Worm (Caenorhabditis elegans) whole organism, dauer: ENCODE data around the gene unc-76.
"Not testable (repeated sequence)": the region's sequence is repeated elsewhere in the genome, so short reads cannot be mapped to it uniquely, and the experiment has no call there.

ENCODE experiments used
- unc-62 ChIP-seq: sonication (generic microtip); optimal IDR thresholded peaks from 2 replicates; lab custom pipeline; 2017; ENCODE audit warnings: missing biosample characterization, missing genetic modification reagents, missing genetic modification characterization

The unc-76 gene

DNA sequence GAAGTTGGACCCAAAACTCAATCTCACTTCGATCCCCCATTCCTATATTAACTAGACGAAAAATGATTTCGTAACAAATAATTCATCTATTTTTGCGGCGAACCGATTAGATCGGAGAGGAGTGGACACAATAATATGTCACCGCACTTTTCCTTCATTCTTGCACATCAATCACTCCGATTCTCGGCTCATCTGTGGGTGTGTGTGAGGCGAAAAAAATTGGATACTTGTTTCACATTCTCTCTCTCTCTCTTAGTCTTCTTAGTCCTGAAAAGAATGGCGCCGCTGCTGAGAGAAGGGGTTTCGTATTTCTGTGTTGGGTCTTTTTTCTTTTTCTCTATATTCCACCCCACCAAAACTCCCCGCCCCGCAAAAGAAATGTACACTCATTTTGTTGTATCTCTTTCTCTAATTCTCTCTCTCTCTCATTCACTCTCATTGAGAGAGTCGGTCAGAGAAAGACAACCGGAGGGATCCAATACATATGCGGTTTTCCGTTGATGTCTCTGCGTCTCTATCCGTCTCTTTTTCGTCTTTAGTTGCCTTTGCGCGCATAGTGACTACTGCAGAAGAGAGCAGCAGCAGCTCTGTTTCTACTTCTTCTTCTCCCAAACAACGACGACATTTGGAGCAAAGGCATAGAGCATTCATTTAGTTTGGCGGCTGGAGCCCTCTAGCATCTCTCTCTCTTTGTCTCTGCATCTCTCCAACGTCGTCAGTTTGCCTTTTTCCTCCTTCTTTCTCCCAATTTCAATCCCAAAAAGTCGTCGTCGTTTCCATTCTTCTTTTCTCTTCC is at the start of gene unc-76:
Gene unc-76 (plus strand): TSS at position 746 of the 796 bp plus-strand sequence.
- TF ChIP-seq unc-62 (GFP tag; lab: Kevin White, UChicago): no peak

DNA sequence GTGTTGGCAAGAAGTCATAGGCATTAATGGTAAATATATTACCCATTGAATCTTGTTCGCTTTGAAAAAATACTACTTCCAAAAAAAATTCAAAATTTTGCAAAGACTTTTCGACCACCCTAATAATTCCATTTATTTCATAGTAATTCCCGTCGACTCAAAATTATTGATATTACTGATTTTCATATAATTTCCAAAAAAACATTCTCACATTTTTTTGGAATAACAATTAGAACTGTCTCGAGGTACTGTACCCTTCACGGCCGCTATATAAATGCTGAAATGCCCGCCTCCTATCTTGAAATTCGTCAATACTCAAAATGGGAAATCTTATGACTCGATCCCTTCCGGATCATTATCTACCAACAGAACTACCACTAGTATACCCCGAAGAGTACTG is 48.0 kb upstream of the unc-76 start, which contains the start of gene F14H8.4:
Gene F14H8.4 (plus strand): TSS at position 301 of the 400 bp plus-strand sequence.
- TF ChIP-seq unc-62 (GFP tag; lab: Kevin White, UChicago): no peak

- TF ChIP-seq unc-62 (GFP tag; lab: Kevin White, UChicago): no peak
Observed at ce11 chrV:15028896-15029519, 42.6 kb upstream of the unc-76 start, which contains the start of gene F14H8.8. F14H8.8 (plus strand) TSS chrV:15029469.

DNA sequence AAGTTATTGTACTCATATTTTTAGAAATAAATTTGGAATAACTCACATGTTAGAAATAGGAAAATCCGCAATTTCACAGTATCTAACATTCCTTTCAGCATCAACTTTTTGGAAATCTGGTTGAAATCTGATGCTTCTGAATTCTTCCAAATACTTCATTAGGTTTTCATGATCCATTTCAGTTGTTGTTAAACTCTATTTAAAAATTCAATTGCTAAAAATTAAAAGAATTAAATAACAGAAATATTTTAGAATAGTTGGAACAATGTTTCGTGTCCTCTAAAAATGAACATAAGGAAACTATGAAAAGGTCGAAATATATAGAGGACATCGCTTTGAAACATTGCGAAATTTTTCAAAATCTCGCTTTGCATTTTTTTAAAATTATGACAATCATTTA is 40.2 kb upstream of the unc-76 start, which contains the start of gene cng-1:
Gene cng-1 (minus strand): TSS at position 101 of the 400 bp plus-strand sequence.
- not testable (repeated sequence) for TF ChIP-seq unc-62 (GFP tag; lab: Kevin White, UChicago)

ce11 chrV:15036769-15037168 is 34.8 kb upstream of the unc-76 start, which contains the start of gene melo-3:
melo-3 (minus strand) TSS chrV:15036869.
- TF ChIP-seq unc-62 (GFP tag; lab: Kevin White, UChicago): not testable (repeated sequence)

- TF ChIP-seq unc-62 (GFP tag; lab: Kevin White, UChicago): no peak
Observed at ce11 chrV:15048107-15048506, 23.5 kb upstream of the unc-76 start, which contains the start of gene sdc-3. sdc-3 (minus strand) TSS chrV:15048207.

DNA sequence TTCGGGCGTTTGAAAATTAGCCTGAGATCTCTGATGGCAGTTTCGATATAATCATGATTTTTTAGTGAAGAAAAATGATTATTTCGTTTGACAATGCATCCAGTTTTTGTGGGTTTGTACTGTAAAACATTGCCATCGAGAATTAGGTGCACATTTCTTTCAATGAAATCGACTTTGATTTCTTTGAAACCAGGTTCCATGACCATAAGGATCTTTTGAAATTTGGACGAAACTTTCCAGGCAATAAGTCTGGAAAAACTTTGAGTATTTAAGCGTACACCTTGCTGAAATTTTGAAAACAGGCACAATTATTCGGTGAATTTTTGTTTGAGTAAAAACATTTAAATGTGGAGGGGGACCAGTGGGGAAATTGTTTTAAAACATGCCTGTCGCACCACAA is 19.8 kb upstream of the unc-76 start:
- TF ChIP-seq unc-62 (GFP tag; lab: Kevin White, UChicago): no peak

- TF ChIP-seq unc-62 (GFP tag; lab: Kevin White, UChicago): no peak
Observed at ce11 chrV:15052368-15052767, 19.2 kb upstream of the unc-76 start, which contains the start of the genes fbxa-82 and C25D7.5. fbxa-82 (minus strand) TSS chrV:15052530. C25D7.5 (plus strand) TSS chrV:15052650.

DNA sequence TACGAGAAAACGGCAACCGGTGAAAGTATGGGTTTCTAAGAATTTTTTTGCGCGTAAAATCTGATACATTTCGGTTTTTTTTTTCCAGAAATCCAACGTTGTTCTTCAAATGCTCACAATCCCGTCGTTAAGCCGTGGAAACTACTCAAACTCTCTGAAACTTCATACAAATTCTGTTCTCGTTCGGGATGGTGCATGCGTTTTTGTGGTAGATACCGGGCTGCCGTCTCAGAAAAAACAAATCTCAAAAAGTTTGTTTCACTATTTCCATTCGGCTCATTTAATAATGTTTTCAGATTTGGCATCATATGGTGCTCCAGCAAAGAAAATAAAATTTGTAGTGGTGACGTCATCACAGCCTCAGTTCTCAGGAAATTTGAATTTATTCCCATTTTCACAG is 16.8 kb upstream of the unc-76 start:
- no peak for TF ChIP-seq unc-62 (GFP tag; lab: Kevin White, UChicago)

DNA sequence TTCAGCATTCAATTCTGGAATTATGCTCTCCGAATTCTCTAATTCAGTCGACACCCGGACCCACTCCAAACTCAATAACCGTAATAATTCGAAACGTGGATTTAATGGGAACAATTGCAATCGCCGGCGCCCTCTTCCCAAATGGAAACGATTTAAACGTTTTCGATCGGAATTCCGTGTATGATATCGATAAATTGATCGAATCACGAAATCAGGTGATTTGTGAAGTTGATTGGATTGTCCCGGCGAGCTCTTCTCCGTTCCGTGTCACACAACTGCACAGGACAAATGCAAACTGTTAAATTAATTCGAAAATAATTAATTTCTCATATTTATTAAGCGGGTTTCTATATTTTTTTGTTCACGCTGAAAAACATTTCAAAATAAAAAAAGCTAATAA is 15.7 kb upstream of the unc-76 start, which contains the start of gene C25D7.16:
Gene C25D7.16 (plus strand): TSS at position 301 of the 400 bp plus-strand sequence.
- TF ChIP-seq unc-62 (GFP tag; lab: Kevin White, UChicago): no peak

DNA sequence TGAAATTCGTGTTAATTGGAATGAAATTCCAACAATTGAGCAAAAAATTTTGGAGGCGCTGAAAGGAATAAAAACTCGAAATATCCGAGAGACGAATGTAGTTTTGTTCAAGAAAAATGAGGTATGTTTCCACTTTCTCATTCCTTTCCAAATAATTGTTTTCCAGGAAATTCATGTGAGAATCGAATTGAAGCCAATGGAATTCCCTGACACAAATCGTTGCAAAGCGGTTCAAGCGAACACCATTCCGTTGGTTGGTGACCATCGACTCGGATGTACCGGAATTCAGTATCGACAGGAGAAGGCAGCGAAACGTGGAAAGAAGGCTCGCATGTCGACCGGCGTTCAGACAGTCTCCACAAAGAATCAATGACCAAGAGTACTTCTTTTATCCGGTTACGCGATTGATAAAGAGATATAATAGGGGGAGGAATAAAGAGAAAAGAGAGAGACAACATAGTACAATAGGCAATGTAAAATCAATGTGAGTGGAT is 15.2 kb upstream of the unc-76 start:
- no peak for TF ChIP-seq unc-62 (GFP tag; lab: Kevin White, UChicago)

DNA sequence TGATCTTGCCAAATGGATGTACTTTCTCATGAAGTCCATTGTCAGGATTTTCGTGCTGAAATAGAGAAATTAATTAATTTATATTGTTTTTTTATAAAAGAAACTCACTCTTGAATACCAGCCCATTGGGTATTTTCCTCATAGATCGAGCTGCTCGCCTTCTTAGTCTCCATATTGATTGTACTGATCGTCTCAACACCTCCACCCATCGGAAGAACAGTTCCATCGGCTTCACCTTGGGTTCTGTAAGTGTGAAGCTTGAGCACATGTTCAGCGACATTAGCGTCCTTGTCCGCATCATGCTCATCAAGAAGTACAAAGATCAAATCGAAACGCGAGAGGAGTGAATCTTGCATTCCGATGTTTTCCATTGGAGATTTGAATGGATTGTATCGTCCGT is 13.8 kb upstream of the unc-76 start:
- no peak for TF ChIP-seq unc-62 (GFP tag; lab: Kevin White, UChicago)

- no peak for TF ChIP-seq unc-62 (GFP tag; lab: Kevin White, UChicago)
Observed at ce11 chrV:15058423-15058822, 13.1 kb upstream of the unc-76 start.

DNA sequence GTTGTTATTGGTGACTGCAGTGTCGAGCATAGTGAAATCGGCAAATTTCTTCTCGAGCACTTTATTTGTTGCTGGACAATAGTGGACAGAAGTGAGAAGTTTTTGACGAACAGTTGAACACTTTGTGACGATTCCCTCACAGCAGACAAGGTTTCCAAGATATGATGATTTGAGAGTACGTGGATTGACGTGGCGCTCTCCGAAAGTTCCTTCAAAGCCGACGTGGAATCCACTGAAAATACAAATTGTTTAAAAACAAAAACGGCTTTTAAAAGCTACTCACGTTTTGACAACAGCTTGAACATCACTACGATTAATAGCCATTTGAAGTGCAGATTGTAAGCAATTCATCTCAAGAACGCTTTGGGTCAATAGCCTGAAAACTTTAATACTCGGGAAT is 12.6 kb upstream of the unc-76 start:
- no peak for TF ChIP-seq unc-62 (GFP tag; lab: Kevin White, UChicago)

ce11 chrV:15059534-15059933 is 12.0 kb upstream of the unc-76 start, which contains the start of the genes mcm-3 and C25D7.15:
mcm-3 (minus strand) TSS chrV:15059599.
C25D7.15 (plus strand) TSS chrV:15059808.
- TF ChIP-seq unc-62 (GFP tag; lab: Kevin White, UChicago): no peak

DNA sequence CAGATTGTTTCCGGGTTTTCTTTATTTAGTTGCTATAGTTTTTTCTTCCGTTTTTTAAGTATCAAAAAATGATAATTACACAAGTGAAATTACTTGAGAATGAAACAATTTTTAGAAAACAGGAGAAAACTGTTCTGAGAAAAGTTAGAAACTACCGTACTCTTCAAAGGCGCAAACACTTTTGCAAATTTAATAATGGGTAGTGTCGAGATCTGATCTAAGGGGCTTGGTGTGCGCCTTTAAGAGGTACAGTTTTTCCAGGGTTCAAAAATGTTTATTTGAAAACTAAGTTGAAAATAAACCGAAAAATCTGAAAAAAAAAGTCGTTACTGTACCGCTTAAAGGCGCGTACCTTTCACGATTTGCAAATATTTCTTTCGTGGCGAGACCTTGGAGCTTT is 11.0 kb upstream of the unc-76 start:
- TF ChIP-seq unc-62 (GFP tag; lab: Kevin White, UChicago): no peak
